Fruit fly (Drosophila melanogaster) whole organism, prepupa: ENCODE measurements around the gene CG11560.

Experiments
- CG16779 ChIP-seq: fragments of 200-800 bp; sonication (Bioruptor generic); optimal IDR thresholded peaks from 3 replicates; lab custom pipeline; 2017; ENCODE audit warnings: missing biosample characterization, mild to moderate bottlenecking, missing genetic modification characterization
- CG31627 ChIP-seq: fragments of 200-800 bp; sonication (Bioruptor generic); optimal IDR thresholded peaks from 3 replicates; lab custom pipeline; 2016; ENCODE audit warnings: missing biosample characterization, missing genetic modification characterization
- CG8632 ChIP-seq: fragments of 200-800 bp; sonication (Bioruptor generic); optimal IDR thresholded peaks from 3 replicates; lab custom pipeline; 2016; ENCODE audit warnings: missing biosample characterization, missing genetic modification characterization
- Gug ChIP-seq: fragments of 200-800 bp; sonication (Bioruptor generic); IDR thresholded peaks from 2 replicates; pipeline ENCODE4 v1.3.6; 2022; ENCODE audit warnings: missing biosample characterization, missing genetic modification characterization
- esn ChIP-seq: fragments of 200-800 bp; sonication (Bioruptor generic); optimal IDR thresholded peaks from 2 replicates; lab custom pipeline; 2016; ENCODE audit warnings: missing biosample characterization, mild to moderate bottlenecking, missing genetic modification characterization, moderate library complexity
- spab ChIP-seq: fragments of 200-800 bp; sonication (Bioruptor generic); optimal IDR thresholded peaks from 2 replicates; lab custom pipeline; 2017; ENCODE audit warnings: missing biosample characterization, mild to moderate bottlenecking, missing genetic modification characterization, missing genetic modification reagents

dm6 chr3L:12088326-12088725 is 31.5 kb upstream of the CG11560 start, which contains the start of gene CG17154:
- TF ChIP-seq esn (GFP tag; lab: Kevin White, UChicago) = no peak
- no peak for TF ChIP-seq CG31627 (GFP tag; lab: Kevin White, UChicago)
- TF ChIP-seq CG8632 (GFP tag; lab: Kevin White, UChicago) = no peak
- no peak for TF ChIP-seq Gug (GFP tag; lab: Robert Waterston, UW)
- no peak for TF ChIP-seq CG16779 (tag; lab: Kevin White, UChicago)
- no peak for TF ChIP-seq spab (GFP tag; lab: Kevin White, UChicago)
